Worm (Caenorhabditis elegans): ENCODE measurements around the gene clec-208.

- no peak for TF ChIP-seq rpc-1 (optimal IDR thresholded peaks at IDR 0.05)
- TF ChIP-seq rpc-1 (tag; optimal IDR thresholded peaks at IDR 0.05), result no peak
- no peak for TF ChIP-seq ama-1 (optimal IDR thresholded peaks at IDR 0.05)
- TF ChIP-seq ama-1 (GFP tag; optimal IDR thresholded peaks at IDR 0.05), result no peak
- TF ChIP-seq nfya-2 (GFP tag; IDR thresholded peaks at IDR 0.05), result no peak
- no peak for TF ChIP-seq rcor-1 (GFP tag; IDR thresholded peaks at IDR 0.05)
- no peak for TF ChIP-seq ceh-27 (GFP tag; optimal IDR thresholded peaks at IDR 0.05)
- no peak for TF ChIP-seq ccch-3 (GFP tag; optimal IDR thresholded peaks at IDR 0.05)
- no peak for TF ChIP-seq ztf-25 (GFP tag; IDR thresholded peaks at IDR 0.05)
- no peak for TF ChIP-seq Y53G8AR.9 (GFP tag; conservative IDR thresholded peaks at IDR 0.05)
- no peak for TF ChIP-seq nhr-179 (tag; optimal IDR thresholded peaks at IDR 0.05)
- TF ChIP-seq ceh-100 (GFP tag; IDR thresholded peaks at IDR 0.05), result no peak
Observed at ce11 chrV:2146044-2146443, 48.3 kb downstream of the clec-208 start, which contains the start of gene str-52.

All from whole organism, young adult.